Worm (Caenorhabditis elegans) whole organism, early embryonic: ENCODE measurements around the gene sas-6.

Experiments used
- B0310.2 ChIP-seq: sonication (generic microtip); optimal IDR thresholded peaks from 2 replicates; lab custom pipeline; 2016; ENCODE audit warnings: mild to moderate bottlenecking, missing genetic modification characterization, missing compliant biosample characterization
- F13C5.2 ChIP-seq: sonication (generic microtip); optimal IDR thresholded peaks from 2 replicates; lab custom pipeline; 2017; ENCODE audit warnings: mild to moderate bottlenecking, missing genetic modification characterization, inconsistent platforms, missing compliant biosample characterization
- aly-1 ChIP-seq: sonication (generic microtip); optimal IDR thresholded peaks from 2 replicates; lab custom pipeline; 2016; ENCODE audit warnings: missing genetic modification characterization, missing compliant biosample characterization
- ama-1 ChIP-seq: fragments of 150-350 bp; optimal IDR thresholded peaks from 2 replicates; lab custom pipeline; 2014
- ceh-13 ChIP-seq: fragments of 200-800 bp; sonication (Bioruptor generic); optimal IDR thresholded peaks from 2 replicates; lab custom pipeline; 2018; ENCODE audit warnings: mild to moderate bottlenecking, missing genetic modification characterization, missing compliant biosample characterization
- ceh-36 ChIP-seq: sonication (generic microtip); optimal IDR thresholded peaks from 2 replicates; lab custom pipeline; 2016; ENCODE audit warnings: missing genetic modification characterization, inconsistent platforms, missing compliant biosample characterization
- ets-7 ChIP-seq: sonication (generic microtip); optimal IDR thresholded peaks from 2 replicates; lab custom pipeline; 2016; ENCODE audit warnings: missing genotype, missing genetic modification characterization, missing compliant biosample characterization
- flt-1 ChIP-seq: fragments of 200-800 bp; sonication (Bioruptor generic); IDR thresholded peaks from 2 replicates; pipeline ENCODE4 v1.3.6; 2022; ENCODE audit warnings: missing genetic modification characterization, missing compliant biosample characterization
- hmbx-1 ChIP-seq: sonication (generic microtip); optimal IDR thresholded peaks from 2 replicates; lab custom pipeline; 2016; ENCODE audit warnings: mild to moderate bottlenecking, missing genetic modification characterization, missing compliant biosample characterization
- hmg-4 ChIP-seq: fragments of 200-800 bp; sonication (Bioruptor generic); optimal IDR thresholded peaks from 2 replicates; lab custom pipeline; 2018; ENCODE audit warnings: mild to moderate bottlenecking, missing genetic modification characterization, missing compliant biosample characterization
- hnd-1 ChIP-seq: sonication (generic microtip); optimal IDR thresholded peaks from 2 replicates; lab custom pipeline; 2016; ENCODE audit warnings: missing genetic modification characterization, missing compliant biosample characterization
- pes-1 ChIP-seq: fragments of 200-800 bp; sonication (Bioruptor generic); IDR thresholded peaks from 2 replicates; pipeline ENCODE4 v1.3.6; 2022; ENCODE audit warnings: missing genetic modification reagents, missing genetic modification characterization, missing compliant biosample characterization
- scrt-1 ChIP-seq: fragments of 200-800 bp; sonication (Bioruptor generic); IDR thresholded peaks from 2 replicates; pipeline ENCODE4 v1.3.6; 2022; ENCODE audit warnings: missing genetic modification characterization, missing compliant biosample characterization
- sea-1 ChIP-seq: fragments of 200-800 bp; sonication (Bioruptor generic); conservative IDR thresholded peaks from 2 replicates; pipeline ENCODE4 v1.3.6; 2022; ENCODE audit warnings: missing genetic modification characterization, missing compliant biosample characterization
- tbx-11 ChIP-seq: fragments of 200-800 bp; sonication (Bioruptor generic); IDR thresholded peaks from 2 replicates; pipeline ENCODE4 v1.3.6; 2022; ENCODE audit warnings: missing genetic modification characterization, missing compliant biosample characterization
- tbx-37 ChIP-seq: fragments of 200-800 bp; sonication (Bioruptor generic); conservative IDR thresholded peaks from 2 replicates; pipeline ENCODE4 v1.3.6; 2022; ENCODE audit warnings: missing genetic modification reagents, missing genetic modification characterization, missing compliant biosample characterization
- tra-4 ChIP-seq: sonication (generic microtip); optimal IDR thresholded peaks from 2 replicates; lab custom pipeline; 2017; ENCODE audit warnings: missing genetic modification characterization, missing compliant biosample characterization

The sas-6 gene

DNA sequence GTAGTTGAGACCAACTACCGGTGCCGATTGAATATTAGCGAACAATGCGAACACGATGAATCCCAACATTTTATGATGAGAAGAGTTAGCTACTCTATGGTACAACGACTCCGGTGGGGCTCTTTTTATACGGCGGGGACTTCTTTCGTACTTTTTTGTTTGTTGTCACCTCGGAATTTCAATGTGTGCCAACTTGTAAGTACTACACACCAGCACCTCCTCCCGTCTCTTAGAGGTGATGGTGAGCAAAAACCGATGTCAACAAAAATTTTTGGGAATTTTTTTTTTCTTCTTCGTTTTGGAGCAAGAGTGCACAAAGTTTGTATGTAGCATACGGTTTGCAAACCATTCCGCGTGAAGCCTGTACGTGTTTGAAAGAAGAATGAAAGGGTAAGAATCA lies 14.0 kb downstream of the sas-6 start, which contains the start of gene Y45F10D.2:
Gene Y45F10D.2, minus strand, starts transcription at position 101 of the 400 bp plus-strand sequence.
- TF ChIP-seq tra-4 (tag; lab: Kevin White, UChicago) (no peak), tbx-37 (GFP tag; lab: Robert Waterston, UW) (no peak), aly-1 (tag; lab: Kevin White, UChicago) (no peak), ceh-13 (GFP tag; lab: Kevin White, UChicago) (no peak), flt-1 (GFP tag; lab: Robert Waterston, UW) (no peak), hmg-4 (GFP tag; lab: Kevin White, UChicago) (no peak), sea-1 (no peak), ceh-36 (tag; lab: Kevin White, UChicago) (no peak), scrt-1 (GFP tag; lab: Robert Waterston, UW) (no peak), tbx-11 (GFP tag; lab: Robert Waterston, UW) (no peak), hnd-1 (tag; lab: Kevin White, UChicago) (no peak), ama-1 (lab: Kevin White, UChicago) (no peak), hmbx-1 (tag; lab: Kevin White, UChicago) (no peak), ets-7 (tag; lab: Kevin White, UChicago) (no peak), F13C5.2 (tag; lab: Kevin White, UChicago) (no peak), B0310.2 (no peak), pes-1 (GFP tag; lab: Robert Waterston, UW) (no peak)

DNA sequence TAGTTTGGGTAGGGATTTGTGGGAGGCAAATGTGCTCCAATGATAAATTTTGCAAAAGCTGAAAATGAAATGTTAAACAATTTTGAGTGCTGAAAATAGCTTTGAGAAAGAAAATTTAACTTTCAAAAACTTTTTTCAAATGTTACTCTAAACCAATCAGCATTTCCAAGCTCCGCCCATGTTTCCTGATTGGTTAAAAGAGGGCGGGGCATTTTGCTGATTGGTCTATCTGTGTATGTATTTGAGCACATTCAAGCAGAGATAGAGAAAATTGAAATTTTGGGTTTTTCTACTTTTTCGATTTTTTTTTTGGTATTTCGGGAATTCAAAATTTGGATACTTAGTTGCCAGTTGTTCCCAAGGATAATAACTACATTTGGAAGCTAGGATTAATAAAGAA lies 23.8 kb downstream of the sas-6 start:
- TF ChIP-seq aly-1 (tag; lab: Kevin White, UChicago) (no peak), tbx-11 (GFP tag; lab: Robert Waterston, UW) (no peak), hnd-1 (tag; lab: Kevin White, UChicago) (no peak), tbx-37 (GFP tag; lab: Robert Waterston, UW) (no peak)

DNA sequence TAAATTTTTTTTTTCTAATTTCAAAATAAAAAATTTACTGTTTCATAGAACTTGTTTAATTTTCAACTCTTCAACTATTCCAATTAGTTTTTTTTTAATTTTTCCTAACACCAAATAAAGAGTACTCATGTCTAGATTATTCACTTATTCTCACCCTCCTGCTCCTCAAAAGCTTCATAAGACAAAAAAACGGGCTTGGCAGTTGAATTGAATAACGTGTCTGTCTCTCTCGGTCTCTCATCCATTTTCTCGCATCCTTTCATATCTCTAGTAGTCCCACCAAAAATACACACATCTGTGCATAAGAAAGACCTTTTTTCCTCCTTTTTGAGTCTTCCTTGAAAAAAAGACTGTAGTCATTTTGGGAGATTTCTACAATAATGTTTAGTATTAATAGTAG lies 25.1 kb downstream of the sas-6 start:
- TF ChIP-seq ceh-36 (tag; lab: Kevin White, UChicago) (no peak), F13C5.2 (tag; lab: Kevin White, UChicago) (no peak), scrt-1 (GFP tag; lab: Robert Waterston, UW) (no peak), hnd-1 (tag; lab: Kevin White, UChicago) (no peak)

DNA sequence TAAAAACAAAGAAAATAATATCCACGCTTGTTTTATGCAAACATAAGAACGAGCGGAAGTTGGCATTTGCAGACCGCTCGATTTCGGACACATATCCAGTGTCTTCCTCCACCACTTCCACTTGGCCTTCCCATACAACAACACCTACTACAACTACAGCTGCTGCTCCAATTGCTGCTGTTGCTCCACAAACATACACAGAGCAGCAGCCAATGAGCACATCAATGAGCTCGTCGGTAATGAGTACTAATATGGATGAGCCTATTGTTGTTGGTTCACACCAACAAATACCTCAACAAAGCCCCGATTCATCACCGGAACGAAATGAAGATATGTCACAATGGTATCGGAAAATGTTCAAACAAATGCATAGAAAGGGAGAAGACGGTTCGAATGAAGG lies 32.9 kb downstream of the sas-6 start:
- no peak for TF ChIP-seq tra-4 (tag; lab: Kevin White, UChicago)
- TF ChIP-seq tbx-37 (GFP tag; lab: Robert Waterston, UW): no peak
- no peak for TF ChIP-seq ets-7 (tag; lab: Kevin White, UChicago)
- TF ChIP-seq hmg-4 (GFP tag; lab: Kevin White, UChicago): no peak
- no peak for TF ChIP-seq pes-1 (GFP tag; lab: Robert Waterston, UW)
- no peak for TF ChIP-seq tbx-11 (GFP tag; lab: Robert Waterston, UW)
- TF ChIP-seq ceh-36 (tag; lab: Kevin White, UChicago): no peak
- TF ChIP-seq B0310.2: no peak
- TF ChIP-seq hnd-1 (tag; lab: Kevin White, UChicago): no peak
- no peak for TF ChIP-seq scrt-1 (GFP tag; lab: Robert Waterston, UW)
- TF ChIP-seq aly-1 (tag; lab: Kevin White, UChicago): no peak
- TF ChIP-seq hmbx-1 (tag; lab: Kevin White, UChicago): no peak
- no peak for TF ChIP-seq ceh-13 (GFP tag; lab: Kevin White, UChicago)
- no peak for TF ChIP-seq ama-1 (lab: Kevin White, UChicago)
- TF ChIP-seq F13C5.2 (tag; lab: Kevin White, UChicago): no peak
- no peak for TF ChIP-seq sea-1
- no peak for TF ChIP-seq flt-1 (GFP tag; lab: Robert Waterston, UW)

DNA sequence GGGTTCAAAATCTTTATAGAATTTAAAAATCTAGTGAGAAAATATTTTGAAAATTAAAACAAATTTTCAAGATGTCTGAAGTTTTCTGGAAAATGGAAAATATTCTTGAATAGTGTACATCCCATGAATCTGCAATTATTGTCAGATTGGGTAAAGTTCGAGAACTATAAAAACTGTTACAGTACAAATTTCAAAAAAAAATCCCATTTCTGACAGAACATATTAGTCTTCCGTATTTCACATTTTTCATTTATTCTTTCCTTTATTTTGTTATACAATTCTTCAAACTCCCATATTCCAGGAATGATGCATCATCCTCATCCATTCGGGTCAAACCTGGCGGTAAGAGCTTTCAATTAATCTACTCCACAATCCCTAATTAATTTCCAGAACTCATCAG lies 38.5 kb downstream of the sas-6 start, which contains the start of gene sorb-1:
Gene sorb-1, plus strand, starts transcription at position 301 of the 400 bp plus-strand sequence.
- no peak for TF ChIP-seq B0310.2
- no peak for TF ChIP-seq tbx-11 (GFP tag; lab: Robert Waterston, UW)
- TF ChIP-seq ceh-13 (GFP tag; lab: Kevin White, UChicago): no peak
- no peak for TF ChIP-seq scrt-1 (GFP tag; lab: Robert Waterston, UW)

DNA sequence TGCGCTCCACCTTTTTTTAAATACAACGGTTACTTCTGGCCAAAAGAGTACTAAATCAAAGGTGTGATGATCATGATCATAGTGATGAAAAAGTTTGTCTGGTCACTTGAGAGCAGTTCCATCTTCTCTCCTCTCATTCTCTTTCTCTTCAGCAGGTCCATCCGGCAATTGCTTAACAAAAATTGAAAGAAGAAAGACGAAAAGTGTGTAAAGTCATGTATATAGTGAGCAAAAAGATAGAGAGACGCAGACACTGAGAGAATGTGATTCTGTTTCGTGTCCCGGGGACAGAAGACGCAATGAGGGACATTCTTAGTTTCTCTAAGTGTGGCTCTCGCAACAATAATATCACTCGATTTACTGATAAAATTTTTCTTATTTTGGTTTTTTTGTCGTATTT lies 39.7 kb downstream of the sas-6 start:
- TF ChIP-seq tbx-37 (GFP tag; lab: Robert Waterston, UW) (no peak), ceh-36 (tag; lab: Kevin White, UChicago) (no peak), scrt-1 (GFP tag; lab: Robert Waterston, UW) (no peak), hmg-4 (GFP tag; lab: Kevin White, UChicago) (no peak), B0310.2 (no peak), pes-1 (GFP tag; lab: Robert Waterston, UW) (no peak), ama-1 (lab: Kevin White, UChicago) (no peak), aly-1 (tag; lab: Kevin White, UChicago) (no peak), hnd-1 (tag; lab: Kevin White, UChicago) (no peak), hmbx-1 (tag; lab: Kevin White, UChicago) (no peak), tra-4 (tag; lab: Kevin White, UChicago) (no peak), tbx-11 (GFP tag; lab: Robert Waterston, UW) (no peak), F13C5.2 (tag; lab: Kevin White, UChicago) (no peak), ceh-13 (GFP tag; lab: Kevin White, UChicago) (no peak), flt-1 (GFP tag; lab: Robert Waterston, UW) (no peak), ets-7 (tag; lab: Kevin White, UChicago) (no peak), sea-1 (no peak)

DNA sequence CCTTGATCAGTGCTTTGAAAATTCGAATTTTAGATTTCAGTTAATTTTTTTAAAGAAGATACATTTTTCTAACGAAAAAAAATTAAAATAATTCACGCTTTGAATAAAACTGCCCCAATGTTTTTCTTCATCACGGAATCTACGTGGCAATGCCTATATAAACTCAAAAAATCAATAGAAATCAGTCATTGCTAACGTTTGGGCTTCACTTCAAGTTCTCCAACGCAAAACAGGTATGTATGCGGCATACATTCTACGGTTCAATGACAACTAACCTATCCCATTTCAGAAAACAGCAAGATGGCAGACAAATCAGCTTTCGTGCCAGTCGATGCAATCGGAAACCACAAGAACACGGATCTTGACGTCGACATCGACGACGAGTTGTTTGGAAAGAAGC lies 43.1 kb downstream of the sas-6 start, which contains the start of gene C47A4.5:
Gene C47A4.5, plus strand, starts transcription at position 301 of the 400 bp plus-strand sequence.
- no peak for TF ChIP-seq aly-1 (tag; lab: Kevin White, UChicago)
- no peak for TF ChIP-seq B0310.2
- TF ChIP-seq flt-1 (GFP tag; lab: Robert Waterston, UW): no peak
- TF ChIP-seq ceh-36 (tag; lab: Kevin White, UChicago): no peak
- TF ChIP-seq scrt-1 (GFP tag; lab: Robert Waterston, UW): no peak
- TF ChIP-seq hmg-4 (GFP tag; lab: Kevin White, UChicago): no peak
- no peak for TF ChIP-seq F13C5.2 (tag; lab: Kevin White, UChicago)
- no peak for TF ChIP-seq ets-7 (tag; lab: Kevin White, UChicago)
- no peak for TF ChIP-seq hmbx-1 (tag; lab: Kevin White, UChicago)
- no peak for TF ChIP-seq tra-4 (tag; lab: Kevin White, UChicago)
- no peak for TF ChIP-seq tbx-37 (GFP tag; lab: Robert Waterston, UW)
- no peak for TF ChIP-seq ceh-13 (GFP tag; lab: Kevin White, UChicago)
